Worm (Caenorhabditis elegans): ENCODE measurements around the gene clec-218.

DNA sequence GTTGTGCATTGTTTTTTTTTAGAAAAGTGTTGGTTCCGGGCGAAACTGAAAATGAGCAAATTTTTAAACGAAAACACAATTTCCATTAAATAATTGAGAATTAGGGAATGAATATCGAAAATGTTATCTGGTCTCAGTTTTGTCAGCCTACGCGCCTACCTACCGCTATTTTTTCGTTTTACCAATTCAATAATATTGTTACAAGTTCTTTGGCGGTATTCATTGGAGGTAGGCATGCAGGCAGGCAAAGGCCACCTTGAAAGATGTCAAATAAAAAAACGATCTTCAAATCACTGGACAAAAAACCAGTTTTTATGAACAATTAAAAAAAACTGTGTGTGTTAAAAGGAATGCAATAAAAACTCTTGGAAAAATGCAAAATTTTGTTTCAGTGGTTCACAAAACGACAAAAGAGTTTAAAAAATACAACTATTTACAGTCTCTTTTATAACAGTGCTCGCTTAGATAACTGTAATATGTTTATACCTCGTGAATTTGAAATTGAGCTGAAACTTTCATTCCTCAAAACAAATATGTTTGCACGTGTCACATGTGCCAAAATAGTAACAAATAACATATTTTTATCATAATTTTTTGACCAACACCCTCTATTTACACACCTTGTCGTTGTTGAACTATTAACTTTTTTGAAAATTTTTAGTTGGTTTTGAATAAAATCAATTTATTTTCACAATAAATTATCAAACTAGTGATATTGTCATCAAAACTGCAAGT is 3.1 kb upstream of the clec-218 start, which contains the start of gene W02D7.11:
- no peak for TF ChIP-seq Y67H2A.10 (GFP tag; conservative IDR thresholded peaks at IDR 0.05)
- no peak for TF ChIP-seq cebp-2 (GFP tag; IDR thresholded peaks at IDR 0.05)
